Worm (Caenorhabditis elegans) whole organism, L3 larva: ENCODE results near the gene C33A11.2.

Experiments
- ama-1 ChIP-seq: fragments of 150-350 bp; optimal IDR thresholded peaks from 2 replicates; lab custom pipeline; 2018
- elt-1 ChIP-seq: fragments of 150-350 bp; optimal IDR thresholded peaks from 2 replicates; lab custom pipeline; 2014; ENCODE audit warnings: missing biosample characterization, missing genetic modification characterization
- elt-3 ChIP-seq, 3 experiments: fragments of 150-350 bp in 1 of 3; sonication (generic microtip) in 2 of 3; optimal IDR thresholded peaks; 2 replicates in 2 of 3; 4 replicates in 1 of 3; lab custom pipeline; 2014 to 2017; ENCODE audit warnings: missing biosample characterization in 3 of 3, missing genetic modification characterization in 3 of 3
- nhr-237 ChIP-seq: fragments of 150-350 bp; optimal IDR thresholded peaks from 2 replicates; lab custom pipeline; 2014; ENCODE audit warnings: missing biosample characterization, missing genetic modification characterization
- pha-4 ChIP-seq: fragments of 150-350 bp; optimal IDR thresholded peaks from 2 replicates; lab custom pipeline; 2014; ENCODE audit warnings: missing biosample characterization, missing genetic modification reagents, missing genetic modification characterization
- sea-2 ChIP-seq: fragments of 150-350 bp; sonication (generic microtip); optimal IDR thresholded peaks from 4 replicates; lab custom pipeline; 2014; ENCODE audit warnings: missing biosample characterization, missing genetic modification reagents, missing genetic modification characterization

ce11 chrX:15381486-15381885 lies 15.7 kb downstream of the C33A11.2 start:
- TF ChIP-seq pha-4 (tag; lab: Kevin White, UChicago) (no peak), sea-2 (GFP tag; lab: Kevin White, UChicago) (no peak), elt-1 (no peak), elt-3 (tag; optimal IDR thresholded peaks at IDR 0.05; lab: Kevin White, UChicago) (no peak), ama-1 (no peak), nhr-237 (tag; lab: Kevin White, UChicago) (no peak)
